Fruit fly (Drosophila melanogaster): ENCODE measurements around the gene Sfp23F.

dm6 chr2L:3356193-3356645, 31.3 kb downstream of the Sfp23F start:
- TF ChIP-seq CG6854 (GFP tag; optimal IDR thresholded peaks at IDR 0.05) (no peak), dsx (GFP tag; optimal IDR thresholded peaks at IDR 0.05; ENCODE audit: poor library complexity, severe bottlenecking) (peak; percentile 94), acj6 (GFP tag; optimal IDR thresholded peaks at IDR 0.05) (peak; percentile 21), Hr39 (GFP tag; optimal IDR thresholded peaks at IDR 0.05) (no peak), CG10631 (GFP tag; optimal IDR thresholded peaks at IDR 0.05) (no peak), CG10669 (GFP tag; optimal IDR thresholded peaks at IDR 0.05) (peak; percentile 69), CG7368 (GFP tag; optimal IDR thresholded peaks at IDR 0.05) (no peak), Hr4 (GFP tag; optimal IDR thresholded peaks at IDR 0.05) (peak; percentile 53), CG31627 (GFP tag; optimal IDR thresholded peaks at IDR 0.05) (no peak), Met (GFP tag; optimal IDR thresholded peaks at IDR 0.05) (no peak)

All from whole organism, prepupa.